Worm (Caenorhabditis elegans) whole organism, young adult: ENCODE results near the gene mtq-2.

Experiments used
- B0035.1 ChIP-seq: sonication (generic microtip); optimal IDR thresholded peaks from 2 replicates; lab custom pipeline; 2016; ENCODE audit warnings: missing genetic modification characterization, mild to moderate bottlenecking, missing compliant biosample characterization, missing genotype, missing genetic modification reagents
- B0261.1 ChIP-seq: sonication (generic microtip); optimal IDR thresholded peaks from 2 replicates; lab custom pipeline; 2016; ENCODE audit warnings: mild to moderate bottlenecking, missing genetic modification characterization, moderate library complexity, missing compliant biosample characterization
- B0336.3 ChIP-seq: fragments of 200-800 bp; sonication (Bioruptor generic); IDR thresholded peaks from 2 replicates; pipeline ENCODE4 v1.3.6; 2022; ENCODE audit warnings: missing genetic modification characterization, missing compliant biosample characterization
- D2030.7 ChIP-seq: fragments of 200-800 bp; sonication (Bioruptor generic); IDR thresholded peaks from 2 replicates; pipeline ENCODE4 v1.3.6; 2022; ENCODE audit warnings: missing genetic modification reagents, missing genetic modification characterization, missing compliant biosample characterization
- F39B2.1 ChIP-seq: fragments of 200-800 bp; sonication (Bioruptor generic); IDR thresholded peaks from 2 replicates; pipeline ENCODE4 v1.3.6; 2022; ENCODE audit warnings: missing genetic modification reagents, missing genetic modification characterization, missing compliant biosample characterization
- F49E8.2 ChIP-seq: sonication (generic microtip); optimal IDR thresholded peaks from 3 replicates; lab custom pipeline; 2017; ENCODE audit warnings: missing genetic modification characterization, mild to moderate bottlenecking, missing compliant biosample characterization, antibody characterized with exemption, moderate library complexity; ENCODE audit not compliant: insufficient read depth
- F55B11.4 ChIP-seq: sonication (generic microtip); optimal IDR thresholded peaks from 2 replicates; lab custom pipeline; 2016; ENCODE audit warnings: missing compliant biosample characterization, missing genetic modification characterization, borderline replicate concordance; ENCODE audit not compliant: insufficient read depth
- F57A8.1 ChIP-seq: fragments of 200-800 bp; sonication (Bioruptor generic); optimal IDR thresholded peaks from 2 replicates; lab custom pipeline; 2018; ENCODE audit warnings: mild to moderate bottlenecking, missing genetic modification characterization, moderate library complexity, missing compliant biosample characterization
- T26A5.8 ChIP-seq: sonication (generic microtip); optimal IDR thresholded peaks from 2 replicates; lab custom pipeline; 2016; ENCODE audit warnings: missing genetic modification characterization, missing compliant biosample characterization
- Y67H2A.10 ChIP-seq: fragments of 200-800 bp; sonication (Bioruptor generic); conservative IDR thresholded peaks from 2 replicates; pipeline ENCODE4 v1.3.6; 2022; ENCODE audit warnings: missing genetic modification reagents, missing genetic modification characterization, missing compliant biosample characterization
- Y95B8A.8 ChIP-seq: fragments of 200-800 bp; sonication (Bioruptor generic); IDR thresholded peaks from 2 replicates; pipeline ENCODE4 v1.3.6; 2022; ENCODE audit warnings: missing genetic modification reagents, missing genetic modification characterization, missing compliant biosample characterization
- akir-1 ChIP-seq: fragments of 200-800 bp; sonication (Bioruptor generic); optimal IDR thresholded peaks from 2 replicates; lab custom pipeline; 2018; ENCODE audit warnings: mild to moderate bottlenecking, missing genetic modification characterization, moderate library complexity, missing compliant biosample characterization
- ama-1 ChIP-seq, 3 experiments: fragments of 150-350 bp in 1 of 3; sonication (generic microtip) in 2 of 3; optimal IDR thresholded peaks; 2 replicates each; lab custom pipeline; 2014 to 2018; ENCODE audit warnings: missing biosample characterization in 2 of 3, missing genetic modification characterization in 2 of 3, missing genetic modification reagents in 2 of 3
- aptf-3 ChIP-seq: fragments of 200-800 bp; sonication (Bioruptor generic); IDR thresholded peaks from 2 replicates; pipeline ENCODE4 v1.3.6; 2022; ENCODE audit warnings: missing genetic modification characterization, missing compliant biosample characterization
- attf-5 ChIP-seq: fragments of 200-800 bp; sonication (Bioruptor generic); optimal IDR thresholded peaks from 2 replicates; lab custom pipeline; 2018; ENCODE audit warnings: mild to moderate bottlenecking, missing genetic modification characterization, missing compliant biosample characterization
- bed-1 ChIP-seq: fragments of 200-800 bp; sonication (Bioruptor generic); IDR thresholded peaks from 2 replicates; pipeline ENCODE4 v1.3.6; 2022; ENCODE audit warnings: missing genetic modification reagents, missing genetic modification characterization, missing compliant biosample characterization
- cebp-1 ChIP-seq, 2 experiments: fragments of 200-800 bp in 1 of 2; sonication (Bioruptor generic) in 1 of 2; sonication (generic microtip) in 1 of 2; IDR thresholded peaks in 1 of 2; optimal IDR thresholded peaks in 1 of 2; 2 replicates each; pipeline versions ENCODE4 v1.3.6 to Lab custom; 2017 to 2022; ENCODE audit warnings: missing compliant biosample characterization in 2 of 2, missing genetic modification characterization in 2 of 2, mild to moderate bottlenecking in 1 of 2, missing genetic modification reagents in 1 of 2, moderate library complexity in 1 of 2
- ceh-27 ChIP-seq: fragments of 200-800 bp; sonication (Bioruptor generic); optimal IDR thresholded peaks from 2 replicates; lab custom pipeline; 2018; ENCODE audit warnings: mild to moderate bottlenecking, missing genetic modification characterization, moderate library complexity, missing compliant biosample characterization
- ceh-40 ChIP-seq: fragments of 200-800 bp; sonication (Bioruptor generic); IDR thresholded peaks from 2 replicates; pipeline ENCODE4 v1.3.6; 2022; ENCODE audit warnings: missing genetic modification characterization, missing compliant biosample characterization
- dpl-1 ChIP-seq: fragments of 150-350 bp; optimal IDR thresholded peaks from 2 replicates; lab custom pipeline; 2014; ENCODE audit warnings: missing biosample characterization, missing genetic modification reagents, missing genetic modification characterization
- egl-44 ChIP-seq: fragments of 200-800 bp; sonication (Bioruptor generic); IDR thresholded peaks from 2 replicates; pipeline ENCODE4 v1.3.6; 2022; ENCODE audit warnings: missing genetic modification reagents, missing genetic modification characterization, missing compliant biosample characterization
- egrh-3 ChIP-seq: fragments of 200-800 bp; sonication (Bioruptor generic); IDR thresholded peaks from 2 replicates; pipeline ENCODE4 v1.3.6; 2022; ENCODE audit warnings: missing genetic modification reagents, missing genetic modification characterization, missing compliant biosample characterization
- hmg-1.2 ChIP-seq: fragments of 200-800 bp; sonication (Bioruptor generic); IDR thresholded peaks from 2 replicates; pipeline ENCODE4 v1.3.6; 2022; ENCODE audit warnings: missing genetic modification reagents, missing genetic modification characterization, missing compliant biosample characterization
- let-526 ChIP-seq: fragments of 200-800 bp; sonication (Bioruptor generic); IDR thresholded peaks from 2 replicates; pipeline ENCODE4 v1.3.6; 2022; ENCODE audit warnings: missing genetic modification reagents, missing genetic modification characterization, missing compliant biosample characterization
- lin-54 ChIP-seq: fragments of 200-800 bp; sonication (Bioruptor generic); optimal IDR thresholded peaks from 2 replicates; lab custom pipeline; 2018; ENCODE audit warnings: mild to moderate bottlenecking, missing genetic modification characterization, missing compliant biosample characterization
- lir-1 ChIP-seq: fragments of 200-800 bp; sonication (Bioruptor generic); conservative IDR thresholded peaks from 2 replicates; pipeline ENCODE4 v1.3.6; 2022; ENCODE audit warnings: missing genetic modification reagents, missing genetic modification characterization, missing compliant biosample characterization
- lsl-1 ChIP-seq: fragments of 200-800 bp; sonication (Bioruptor generic); optimal IDR thresholded peaks from 2 replicates; lab custom pipeline; 2018; ENCODE audit warnings: mild to moderate bottlenecking, missing genetic modification characterization, moderate library complexity, missing compliant biosample characterization
- lsy-27 ChIP-seq: sonication (generic microtip); optimal IDR thresholded peaks from 2 replicates; lab custom pipeline; 2017; ENCODE audit warnings: missing genetic modification characterization, mild to moderate bottlenecking, missing compliant biosample characterization, antibody characterized with exemption, missing genotype, borderline replicate concordance; ENCODE audit not compliant: insufficient read depth
- madf-3 ChIP-seq: fragments of 200-800 bp; sonication (Bioruptor generic); IDR thresholded peaks from 2 replicates; pipeline ENCODE4 v1.3.6; 2022; ENCODE audit warnings: missing genetic modification reagents, missing genetic modification characterization, missing compliant biosample characterization
- madf-6 ChIP-seq: fragments of 200-800 bp; sonication (Bioruptor generic); IDR thresholded peaks from 2 replicates; pipeline ENCODE4 v1.3.6; 2022; ENCODE audit warnings: missing genetic modification reagents, missing genetic modification characterization, missing compliant biosample characterization
- mcd-1 ChIP-seq: fragments of 200-800 bp; sonication (Bioruptor generic); IDR thresholded peaks from 2 replicates; pipeline ENCODE4 v1.3.6; 2022; ENCODE audit warnings: missing genetic modification reagents, missing genetic modification characterization, missing compliant biosample characterization
- mes-4 ChIP-seq: sonication (generic microtip); optimal IDR thresholded peaks from 2 replicates; lab custom pipeline; 2016; ENCODE audit warnings: missing genotype, missing genetic modification characterization, missing compliant biosample characterization
- nhr-120 ChIP-seq: fragments of 200-800 bp; sonication (Bioruptor generic); IDR thresholded peaks from 2 replicates; pipeline ENCODE4 v1.3.6; 2022; ENCODE audit warnings: missing genetic modification characterization, missing compliant biosample characterization
- nhr-179 ChIP-seq: sonication (generic microtip); optimal IDR thresholded peaks from 2 replicates; lab custom pipeline; 2016; ENCODE audit warnings: mild to moderate bottlenecking, missing genetic modification characterization, missing compliant biosample characterization
- nhr-80 ChIP-seq: sonication (generic microtip); optimal IDR thresholded peaks from 2 replicates; lab custom pipeline; 2016; ENCODE audit warnings: missing genetic modification characterization, missing compliant biosample characterization
- pha-4 ChIP-seq: fragments of 150-350 bp; sonication (generic microtip); optimal IDR thresholded peaks from 2 replicates; lab custom pipeline; 2014; ENCODE audit warnings: missing biosample characterization, missing genetic modification reagents, missing genetic modification characterization
- repo-1 ChIP-seq: sonication (generic microtip); optimal IDR thresholded peaks from 2 replicates; lab custom pipeline; 2017; ENCODE audit warnings: mild to moderate bottlenecking, missing genetic modification characterization, missing compliant biosample characterization
- snpc-4 ChIP-seq, 5 experiments: fragments of 150-350 bp in 1 of 5; sonication (generic microtip) in 4 of 5; optimal IDR thresholded peaks; 2 replicates each; lab custom pipeline; 2014 to 2018; ENCODE audit warnings: missing genetic modification characterization in 5 of 5, missing biosample characterization in 3 of 5, antibody characterized with exemption in 2 of 5, mild to moderate bottlenecking in 2 of 5, missing compliant biosample characterization in 2 of 5, missing genotype in 2 of 5, moderate library complexity in 2 of 5, missing genetic modification reagents in 1 of 5
- somi-1 ChIP-seq: fragments of 200-800 bp; sonication (Bioruptor generic); optimal IDR thresholded peaks from 2 replicates; lab custom pipeline; 2018; ENCODE audit warnings: mild to moderate bottlenecking, missing genetic modification characterization, missing compliant biosample characterization
- zfh-2 ChIP-seq: fragments of 200-800 bp; sonication (Bioruptor generic); conservative IDR thresholded peaks from 2 replicates; pipeline ENCODE4 v1.3.6; 2022; ENCODE audit warnings: missing genetic modification reagents, missing genetic modification characterization, missing compliant biosample characterization
- ztf-25 ChIP-seq: fragments of 200-800 bp; sonication (Bioruptor generic); IDR thresholded peaks from 2 replicates; pipeline ENCODE4 v1.3.6; 2022; ENCODE audit warnings: missing genetic modification reagents, missing genetic modification characterization, missing compliant biosample characterization
- ztf-26 ChIP-seq: sonication (generic microtip); optimal IDR thresholded peaks from 2 replicates; lab custom pipeline; 2017; ENCODE audit warnings: missing genetic modification characterization, missing compliant biosample characterization

Gene mtq-2

DNA sequence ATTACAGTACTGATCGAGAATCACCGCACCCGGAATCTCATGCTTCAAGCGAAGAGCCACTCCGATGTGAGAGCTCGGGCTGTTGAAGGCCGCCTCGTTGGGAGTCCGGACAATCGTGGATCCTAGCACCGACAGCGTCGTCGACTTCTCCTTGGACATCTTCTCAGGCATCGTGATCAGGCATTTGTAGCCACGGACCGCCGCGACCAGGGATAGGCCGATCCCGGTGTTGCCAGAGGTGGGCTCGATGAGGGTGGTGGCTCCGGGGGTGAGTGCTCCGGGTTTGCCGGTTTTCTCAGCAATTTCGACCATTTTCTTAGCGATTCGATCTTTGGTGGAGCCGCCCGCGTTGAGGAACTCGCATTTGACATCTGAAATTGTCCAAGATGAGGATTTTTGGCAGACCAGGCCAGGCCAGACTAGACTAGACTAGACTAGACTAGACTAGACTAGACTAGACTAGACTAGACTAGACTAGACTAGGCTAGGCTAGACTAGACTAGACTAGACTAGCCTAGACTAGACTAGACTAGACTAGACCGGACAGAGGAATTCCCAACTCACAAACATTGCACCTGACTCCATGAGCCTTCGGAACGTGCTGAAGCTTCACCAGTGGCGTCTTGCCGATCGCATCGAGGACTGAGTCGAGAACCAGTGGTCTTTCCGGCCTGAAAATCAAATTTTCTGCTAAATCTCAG lies 32.1 kb upstream of the mtq-2 start:
- TF ChIP-seq egrh-3 (peak; percentile 64; the same call in 1 of the 2 replicates), madf-3 (GFP tag; lab: Robert Waterston, UW) (0 out of 2 replicates have a peak, but pooled peaks have one; percentile 4), B0261.1 (tag; lab: Kevin White, UChicago) (no peak), zfh-2 (GFP tag; lab: Robert Waterston, UW) (peak; percentile 43; the same call in 1 of the 2 replicates)

DNA sequence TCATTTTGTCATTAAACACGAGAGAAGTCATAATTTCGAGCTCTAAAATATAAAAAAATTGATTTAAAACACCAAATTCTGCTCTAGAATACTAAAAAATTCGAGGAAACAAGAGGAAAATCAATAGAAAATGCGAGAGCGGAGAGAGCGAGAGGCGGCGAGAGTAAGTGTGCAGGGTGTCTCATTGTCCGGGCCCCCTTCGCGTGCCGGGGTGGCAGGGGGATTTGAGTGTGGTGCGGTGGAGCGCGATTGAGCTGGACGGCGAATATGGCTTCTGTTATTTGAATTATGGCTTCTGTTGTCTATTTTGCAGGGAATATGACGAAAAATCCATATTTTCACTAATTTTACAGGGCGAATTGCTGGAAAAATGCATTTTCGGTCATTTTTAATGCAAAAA lies 30.6 kb upstream of the mtq-2 start, which contains the start of gene Y59C2A.3:
Y59C2A.3 (minus strand) TSS at position 42 of the 400 bp plus-strand sequence.
- TF ChIP-seq ztf-26 (no peak), B0336.3 (GFP tag; lab: Robert Waterston, UW) (no peak), F39B2.1 (no peak), F57A8.1 (GFP tag; lab: Kevin White, UChicago) (no peak), somi-1 (GFP tag; lab: Kevin White, UChicago) (no peak), dpl-1 (GFP tag; lab: Kevin White, UChicago) (peak; percentile 6), madf-6 (no peak), nhr-120 (no peak), egrh-3 (peak; percentile 51; the same call in 1 of the 2 replicates), hmg-1.2 (peak; percentile 29; the same call in 1 of the 2 replicates), cebp-1 (GFP tag; IDR thresholded peaks at IDR 0.05; lab: Robert Waterston, UW) (no peak), cebp-1 (tag; optimal IDR thresholded peaks at IDR 0.05; lab: Kevin White, UChicago) (peak; percentile 19), lir-1 (GFP tag; lab: Robert Waterston, UW) (no peak), mcd-1 (GFP tag; lab: Robert Waterston, UW) (peak; percentile 76), lsy-27 (tag; lab: Kevin White, UChicago) (no peak), mes-4 (no peak), ceh-40 (no peak), ceh-27 (peak; percentile 75), F55B11.4 (tag; lab: Kevin White, UChicago) (no peak), Y67H2A.10 (GFP tag; lab: Robert Waterston, UW) (no peak), aptf-3 (GFP tag; lab: Robert Waterston, UW) (no peak), attf-5 (GFP tag; lab: Kevin White, UChicago) (peak; percentile 61), snpc-4 (GFP tag; optimal IDR thresholded peaks at IDR 0.05; lab: Kevin White, UChicago) (no peak), snpc-4 (tag; optimal IDR thresholded peaks at IDR 0.05; lab: Kevin White, UChicago) (no peak), ztf-25 (no peak), zfh-2 (GFP tag; lab: Robert Waterston, UW) (peak; percentile 89), lsl-1 (no peak), B0035.1 (no peak), nhr-80 (tag; lab: Kevin White, UChicago) (no peak), akir-1 (GFP tag; lab: Kevin White, UChicago) (no peak)
- TF ChIP-seq, all 124 proteins: peak for 8

DNA sequence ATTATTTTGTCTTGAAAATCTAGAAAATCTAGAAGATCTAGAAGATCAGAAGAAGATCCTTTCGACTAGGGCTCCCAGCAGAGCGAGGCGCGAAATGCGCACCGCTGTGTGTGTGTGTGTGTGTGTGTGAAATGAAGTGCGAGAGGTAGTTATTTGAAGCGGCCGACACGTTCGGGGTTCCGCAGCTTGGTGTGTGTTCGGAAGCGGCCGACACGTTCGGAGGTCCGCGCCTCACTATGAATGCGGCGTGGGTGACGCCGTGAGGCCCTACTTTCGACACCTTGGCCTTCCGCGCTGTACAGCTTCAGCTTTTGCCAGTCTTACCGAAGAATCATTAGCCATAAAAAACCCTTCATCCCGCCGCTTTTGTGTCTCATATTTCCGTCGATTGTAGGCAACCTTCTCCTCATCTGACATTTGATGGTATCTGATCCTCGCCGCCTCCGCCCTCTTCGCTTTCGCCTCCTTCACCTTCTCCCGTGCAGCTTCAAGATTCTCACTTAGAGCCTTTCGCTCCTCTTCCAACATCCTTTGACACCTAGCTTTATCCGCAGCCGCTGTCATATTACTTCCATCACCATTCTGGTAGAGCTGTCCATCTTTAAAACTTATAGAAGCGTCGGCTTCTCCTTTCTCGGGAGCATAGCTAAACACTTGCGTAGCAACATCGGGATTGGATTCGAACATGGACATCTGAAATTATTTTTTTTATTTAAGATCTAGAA lies 27.8 kb upstream of the mtq-2 start:
- TF ChIP-seq D2030.7 (GFP tag; lab: Robert Waterston, UW) = no peak
- TF ChIP-seq mcd-1 (GFP tag; lab: Robert Waterston, UW) = peak; percentile 25; the same call in 1 of the 2 replicates
- TF ChIP-seq nhr-179 (tag; lab: Kevin White, UChicago) = no peak
- no peak for TF ChIP-seq let-526 (GFP tag; lab: Robert Waterston, UW)
- peak; percentile 32; the same call in 1 of the 2 replicates for TF ChIP-seq hmg-1.2
- TF ChIP-seq zfh-2 (GFP tag; lab: Robert Waterston, UW) = 0 out of 2 replicates have a peak, but pooled peaks have one; percentile 17
- no peak for TF ChIP-seq lin-54
- TF ChIP-seq ama-1 (optimal IDR thresholded peaks at IDR 0.05; lab: Kevin White, UChicago) = no peak
- no peak for TF ChIP-seq ama-1 (GFP tag; optimal IDR thresholded peaks at IDR 0.05; lab: Kevin White, UChicago)
- TF ChIP-seq F49E8.2 (tag; lab: Kevin White, UChicago) = no peak
- no peak for TF ChIP-seq B0261.1 (tag; lab: Kevin White, UChicago)
- no peak for TF ChIP-seq T26A5.8 (tag; lab: Kevin White, UChicago)
- no peak for TF ChIP-seq pha-4
- TF ChIP-seq bed-1 = no peak
- TF ChIP-seq mes-4 = no peak
- no peak for TF ChIP-seq repo-1 (tag; lab: Kevin White, UChicago)
- no peak for TF ChIP-seq Y95B8A.8
- no peak for TF ChIP-seq egl-44 (GFP tag; lab: Robert Waterston, UW)
